Worm (Caenorhabditis elegans) whole organism, L2 larva: ENCODE data around the gene C06A6.2.

Experiments
- C34F6.9 ChIP-seq: fragments of 150-350 bp; optimal IDR thresholded peaks from 2 replicates; lab custom pipeline; 2014; ENCODE audit warnings: missing biosample characterization, missing genetic modification characterization
- F13H6.1 ChIP-seq: sonication (generic microtip); optimal IDR thresholded peaks from 2 replicates; lab custom pipeline; 2016; ENCODE audit warnings: missing genetic modification characterization, missing compliant biosample characterization
- R02D3.7 ChIP-seq: fragments of 150-350 bp; optimal IDR thresholded peaks from 2 replicates; lab custom pipeline; 2014; ENCODE audit warnings: missing biosample characterization, missing genetic modification characterization
- Y55F3AM.14 ChIP-seq: fragments of 200-800 bp; sonication (Bioruptor generic); optimal IDR thresholded peaks from 2 replicates; lab custom pipeline; 2018; ENCODE audit warnings: mild to moderate bottlenecking, missing genetic modification characterization, missing compliant biosample characterization
- ZK546.5 ChIP-seq: sonication (generic microtip); optimal IDR thresholded peaks from 2 replicates; lab custom pipeline; 2017; ENCODE audit warnings: missing biosample characterization, missing genetic modification characterization
- alr-1 ChIP-seq: fragments of 150-350 bp; optimal IDR thresholded peaks from 2 replicates; lab custom pipeline; 2014; ENCODE audit warnings: missing biosample characterization, missing genetic modification characterization
- aly-2 ChIP-seq: fragments of 150-350 bp; optimal IDR thresholded peaks from 2 replicates; lab custom pipeline; 2014; ENCODE audit warnings: missing biosample characterization, missing genetic modification characterization
- blmp-1 ChIP-seq: sonication (generic microtip); optimal IDR thresholded peaks from 2 replicates; lab custom pipeline; 2017; ENCODE audit warnings: missing genetic modification characterization, mild to moderate bottlenecking, missing compliant biosample characterization, antibody characterized with exemption, moderate library complexity; ENCODE audit not compliant: insufficient read depth
- crh-2 ChIP-seq: sonication (generic microtip); optimal IDR thresholded peaks from 2 replicates; lab custom pipeline; 2017; ENCODE audit warnings: missing biosample characterization, missing genetic modification characterization
- dmd-4 ChIP-seq: sonication (generic microtip); optimal IDR thresholded peaks from 2 replicates; lab custom pipeline; 2017; ENCODE audit warnings: missing biosample characterization, missing genetic modification characterization
- elt-1 ChIP-seq: fragments of 150-350 bp; optimal IDR thresholded peaks from 2 replicates; lab custom pipeline; 2014; ENCODE audit warnings: missing biosample characterization, missing genetic modification characterization
- fos-1 ChIP-seq: fragments of 150-350 bp; optimal IDR thresholded peaks from 2 replicates; lab custom pipeline; 2014; ENCODE audit warnings: missing biosample characterization, missing genetic modification characterization
- gmeb-1 ChIP-seq: fragments of 150-350 bp; optimal IDR thresholded peaks from 2 replicates; lab custom pipeline; 2014; ENCODE audit warnings: missing biosample characterization, missing genetic modification characterization
- lin-11 ChIP-seq: fragments of 150-350 bp; sonication (generic microtip); optimal IDR thresholded peaks from 2 replicates; lab custom pipeline; 2014; ENCODE audit warnings: missing biosample characterization, missing genetic modification characterization, inconsistent platforms, mixed read lengths
- lin-13 ChIP-seq: fragments of 150-350 bp; optimal IDR thresholded peaks from 2 replicates; lab custom pipeline; 2014; ENCODE audit warnings: missing biosample characterization, missing genetic modification reagents, missing genetic modification characterization
- lsy-2 ChIP-seq, 2 experiments: fragments of 150-350 bp in 1 of 2; sonication (generic microtip) in 1 of 2; optimal IDR thresholded peaks; 2 replicates each; lab custom pipeline; 2014 to 2017; ENCODE audit warnings: missing biosample characterization in 2 of 2, missing genetic modification characterization in 2 of 2
- mab-5 ChIP-seq: fragments of 150-350 bp; optimal IDR thresholded peaks from 2 replicates; lab custom pipeline; 2014; ENCODE audit warnings: missing biosample characterization, missing genetic modification characterization
- mbf-1 ChIP-seq: sonication (generic microtip); optimal IDR thresholded peaks from 2 replicates; lab custom pipeline; 2017; ENCODE audit warnings: missing biosample characterization, missing genetic modification characterization
- mdl-1 ChIP-seq, 2 experiments: fragments of 150-350 bp in 1 of 2; sonication (generic microtip) in 1 of 2; optimal IDR thresholded peaks; 2 replicates each; lab custom pipeline; 2017; ENCODE audit warnings: missing biosample characterization in 2 of 2, missing genetic modification characterization in 2 of 2
- nhr-10 ChIP-seq: sonication (generic microtip); optimal IDR thresholded peaks from 2 replicates; lab custom pipeline; 2017; ENCODE audit warnings: missing biosample characterization, missing genetic modification characterization
- nhr-11 ChIP-seq: fragments of 150-350 bp; optimal IDR thresholded peaks from 2 replicates; lab custom pipeline; 2014; ENCODE audit warnings: missing biosample characterization, missing genetic modification characterization
- nhr-12 ChIP-seq: fragments of 150-350 bp; optimal IDR thresholded peaks from 2 replicates; lab custom pipeline; 2014; ENCODE audit warnings: missing biosample characterization, missing genetic modification characterization
- nhr-129 ChIP-seq: fragments of 150-350 bp; optimal IDR thresholded peaks from 2 replicates; lab custom pipeline; 2014; ENCODE audit warnings: missing biosample characterization, missing genetic modification characterization
- nhr-23 ChIP-seq: fragments of 150-350 bp; optimal IDR thresholded peaks from 2 replicates; lab custom pipeline; 2014; ENCODE audit warnings: missing biosample characterization, missing genetic modification reagents, missing genetic modification characterization
- nhr-237 ChIP-seq: fragments of 150-350 bp; optimal IDR thresholded peaks from 2 replicates; lab custom pipeline; 2014; ENCODE audit warnings: missing biosample characterization, missing genetic modification characterization
- nhr-25 ChIP-seq: fragments of 150-350 bp; sonication (generic microtip); optimal IDR thresholded peaks from 3 replicates; lab custom pipeline; 2014; ENCODE audit warnings: missing biosample characterization, missing genetic modification characterization
- nhr-6 ChIP-seq: fragments of 150-350 bp; optimal IDR thresholded peaks from 2 replicates; lab custom pipeline; 2014; ENCODE audit warnings: missing biosample characterization, missing genetic modification characterization
- nhr-77 ChIP-seq: fragments of 150-350 bp; optimal IDR thresholded peaks from 2 replicates; lab custom pipeline; 2014; ENCODE audit warnings: missing biosample characterization, missing genetic modification characterization
- peb-1 ChIP-seq: fragments of 150-350 bp; optimal IDR thresholded peaks from 2 replicates; lab custom pipeline; 2014; ENCODE audit warnings: missing biosample characterization, missing genetic modification characterization
- skn-1 ChIP-seq: sonication (generic microtip); optimal IDR thresholded peaks from 2 replicates; lab custom pipeline; 2017; ENCODE audit warnings: missing biosample characterization, missing genetic modification characterization
- sma-3 ChIP-seq: sonication (generic microtip); optimal IDR thresholded peaks from 2 replicates; lab custom pipeline; 2016; ENCODE audit warnings: missing genetic modification reagents, missing genetic modification characterization, missing compliant biosample characterization
- sma-9 ChIP-seq, 2 experiments: fragments of 150-350 bp in 1 of 2; sonication (generic microtip) in 1 of 2; optimal IDR thresholded peaks; 2 replicates each; lab custom pipeline; 2014 to 2016; ENCODE audit warnings: missing genetic modification characterization in 2 of 2, mild to moderate bottlenecking in 1 of 2, missing biosample characterization in 1 of 2, missing compliant biosample characterization in 1 of 2, missing genetic modification reagents in 1 of 2, moderate library complexity in 1 of 2
- snpc-4 ChIP-seq: fragments of 150-350 bp; optimal IDR thresholded peaks from 2 replicates; lab custom pipeline; 2014; ENCODE audit warnings: missing biosample characterization, missing genetic modification characterization
- unc-55 ChIP-seq: fragments of 150-350 bp; sonication (generic microtip); optimal IDR thresholded peaks from 3 replicates; lab custom pipeline; 2014; ENCODE audit warnings: missing biosample characterization, missing genetic modification reagents, missing genetic modification characterization
- unc-62 ChIP-seq: fragments of 150-350 bp; optimal IDR thresholded peaks from 2 replicates; lab custom pipeline; 2014; ENCODE audit warnings: missing biosample characterization, missing genetic modification reagents, missing genetic modification characterization
- zag-1 ChIP-seq: fragments of 150-350 bp; optimal IDR thresholded peaks from 2 replicates; lab custom pipeline; 2014; ENCODE audit warnings: missing biosample characterization, missing genetic modification characterization
- ztf-11 ChIP-seq: sonication (generic microtip); optimal IDR thresholded peaks from 2 replicates; lab custom pipeline; 2017; ENCODE audit warnings: missing biosample characterization, missing genetic modification characterization
- ztf-4 ChIP-seq: fragments of 150-350 bp; optimal IDR thresholded peaks from 2 replicates; lab custom pipeline; 2014; ENCODE audit warnings: missing biosample characterization, missing genetic modification characterization

C06A6.2 gene

DNA sequence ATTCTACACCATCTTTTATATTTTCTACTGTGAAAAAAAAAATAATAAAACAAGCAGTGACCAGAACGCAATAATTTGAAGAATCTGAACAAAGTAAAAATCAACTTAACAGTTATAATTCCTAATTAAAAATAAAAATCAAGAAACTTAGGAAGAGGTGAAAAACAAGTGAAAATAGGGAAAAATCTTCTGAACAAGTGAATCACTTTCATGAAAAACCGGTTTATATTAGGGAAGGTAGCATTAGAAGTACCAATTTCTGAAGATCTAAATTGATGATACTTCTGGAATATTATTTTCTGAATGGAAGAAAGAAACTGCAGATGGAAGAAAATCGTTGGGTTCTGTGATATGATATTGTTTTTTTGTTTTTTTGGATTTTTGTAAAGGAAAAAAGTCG is 9.9 kb upstream of the C06A6.2 start:
- TF ChIP-seq blmp-1 (tag; lab: Kevin White, UChicago) (peak; percentile 72), Y55F3AM.14 (no peak), nhr-25 (peak; percentile 28)

DNA sequence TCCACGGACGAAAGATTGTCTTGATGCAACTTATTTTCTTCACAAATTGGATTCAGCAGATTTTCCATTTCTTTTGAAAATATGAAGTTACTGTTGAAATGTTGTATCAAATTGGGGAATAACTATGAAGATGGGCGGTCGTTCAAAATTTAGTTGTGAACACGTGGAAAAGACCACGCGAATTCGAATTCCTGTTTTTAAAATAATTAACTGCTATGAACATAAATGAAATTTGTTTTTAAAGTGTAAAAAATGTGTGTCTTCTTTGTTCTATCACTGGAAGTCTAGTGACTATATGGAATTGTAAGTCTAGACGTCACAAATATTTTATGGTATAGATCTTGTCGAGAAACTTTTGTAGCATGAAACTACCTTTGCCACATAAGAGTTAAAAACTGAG is 8.0 kb upstream of the C06A6.2 start, which contains the start of gene C06A6.7:
C06A6.7 (minus strand) TSS at position 101 of the 400 bp plus-strand sequence.
- TF ChIP-seq skn-1 (tag; lab: Kevin White, UChicago): no peak
- TF ChIP-seq nhr-77 (tag; lab: Kevin White, UChicago): no peak
- TF ChIP-seq nhr-6 (tag; lab: Kevin White, UChicago): no peak
- TF ChIP-seq blmp-1 (tag; lab: Kevin White, UChicago): no peak
- TF ChIP-seq ztf-11 (tag; lab: Kevin White, UChicago): no peak
- TF ChIP-seq fos-1 (tag; lab: Kevin White, UChicago): no peak
- no peak for TF ChIP-seq lsy-2 (tag; optimal IDR thresholded peaks at IDR 0.05; lab: Kevin White, UChicago)
- TF ChIP-seq F13H6.1 (tag; lab: Kevin White, UChicago): no peak
- TF ChIP-seq nhr-12: no peak
- no peak for TF ChIP-seq R02D3.7 (tag; lab: Kevin White, UChicago)
- no peak for TF ChIP-seq mab-5
- TF ChIP-seq, all 48 proteins: peak for 0

DNA sequence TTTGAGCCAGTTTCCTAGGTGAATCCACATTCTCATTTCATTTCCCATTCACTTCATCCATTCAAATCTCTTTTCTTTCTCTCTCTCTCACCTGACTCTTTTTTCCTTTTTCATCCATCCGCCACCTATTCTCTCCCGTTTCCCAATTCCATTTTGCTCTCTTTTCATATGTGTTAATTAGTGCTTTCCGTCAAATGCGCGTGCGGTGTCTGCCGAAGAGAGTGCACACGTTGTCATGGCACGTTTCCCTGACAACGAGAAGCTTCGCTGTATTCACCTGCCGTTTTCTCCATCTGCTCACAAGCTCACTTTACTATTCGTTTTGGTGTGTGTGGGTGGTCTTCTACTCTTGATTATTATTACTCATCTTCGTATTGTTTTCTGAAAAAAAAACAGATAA is 6.5 kb upstream of the C06A6.2 start:
- TF ChIP-seq alr-1 (no peak), lin-11 (tag; lab: Kevin White, UChicago) (peak; percentile 57)

DNA sequence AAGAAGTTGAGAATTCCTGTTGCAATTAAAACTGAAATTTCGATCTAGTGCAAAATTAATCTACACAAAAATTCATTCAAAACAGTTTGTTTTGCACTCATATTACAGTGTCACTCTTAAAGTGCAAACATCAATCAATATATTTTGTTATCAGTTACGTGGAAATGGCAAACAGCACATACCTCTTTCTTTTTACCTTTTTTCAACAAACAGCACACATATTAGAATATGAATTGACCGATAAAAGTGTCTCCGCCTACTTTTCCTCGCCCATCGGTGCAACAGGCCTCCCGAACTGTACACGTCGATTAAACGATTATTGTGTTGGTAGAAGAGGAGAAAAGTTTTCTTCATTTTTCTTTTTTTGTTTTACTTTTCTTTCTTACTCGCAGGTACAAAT is 5.2 kb upstream of the C06A6.2 start:
- TF ChIP-seq sma-9 (GFP tag; optimal IDR thresholded peaks at IDR 0.05; lab: Kevin White, UChicago) (peak; percentile 25), sma-9 (tag; optimal IDR thresholded peaks at IDR 0.05; lab: Kevin White, UChicago) (no peak), crh-2 (tag; lab: Kevin White, UChicago) (peak; percentile 76), lin-13 (GFP tag; lab: Kevin White, UChicago) (no peak), dmd-4 (tag; lab: Kevin White, UChicago) (no peak), ztf-11 (tag; lab: Kevin White, UChicago) (no peak), zag-1 (no peak), fos-1 (tag; lab: Kevin White, UChicago) (peak; percentile 77)

DNA sequence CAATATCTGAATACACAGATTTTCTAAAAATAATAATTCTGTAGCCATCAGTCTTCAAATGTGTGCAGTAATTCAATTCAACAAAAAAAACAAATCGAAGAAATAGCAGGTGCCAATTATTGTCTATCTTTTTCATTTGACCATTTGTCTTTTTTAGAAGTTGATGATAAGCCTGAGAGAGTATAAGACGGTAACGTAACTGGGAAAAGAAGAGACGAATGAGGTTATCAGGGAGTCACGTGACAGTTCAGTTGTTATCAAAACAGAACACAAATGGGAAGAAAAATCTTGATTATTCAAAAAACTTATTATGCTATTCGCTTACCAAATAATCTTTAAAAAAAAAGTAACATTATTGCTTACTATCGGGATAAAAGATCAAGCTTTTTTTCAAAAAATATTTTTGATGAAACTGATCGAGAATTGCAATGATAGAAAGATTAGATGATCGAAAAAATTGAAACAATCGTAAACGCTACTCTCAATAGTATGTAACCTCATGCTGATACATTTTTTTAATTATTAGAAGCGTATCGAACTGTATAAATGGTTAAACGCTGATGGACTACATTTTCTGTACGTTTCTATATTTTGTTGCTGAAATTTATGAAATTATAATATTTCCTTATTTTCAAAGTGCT is 2.0 kb upstream of the C06A6.2 start:
- TF ChIP-seq nhr-129 (tag; lab: Kevin White, UChicago): no peak
- no peak for TF ChIP-seq zag-1
- peak in 1 of 2 experiments; percentile 30 for TF ChIP-seq lsy-2 (tag; optimal IDR thresholded peaks at IDR 0.05; lab: Kevin White, UChicago)
- peak; percentile 39 for TF ChIP-seq gmeb-1 (tag; lab: Kevin White, UChicago)
- TF ChIP-seq peb-1 (tag; lab: Kevin White, UChicago): no peak
- TF ChIP-seq F13H6.1 (tag; lab: Kevin White, UChicago): peak; percentile 38
- peak; percentile 37 for TF ChIP-seq sma-9 (GFP tag; optimal IDR thresholded peaks at IDR 0.05; lab: Kevin White, UChicago)
- TF ChIP-seq sma-9 (tag; optimal IDR thresholded peaks at IDR 0.05; lab: Kevin White, UChicago): no peak
- TF ChIP-seq nhr-77 (tag; lab: Kevin White, UChicago): no peak
- TF ChIP-seq crh-2 (tag; lab: Kevin White, UChicago): peak; percentile 72
- TF ChIP-seq fos-1 (tag; lab: Kevin White, UChicago): peak; percentile 67
- TF ChIP-seq, all 48 proteins: peak for 6

DNA sequence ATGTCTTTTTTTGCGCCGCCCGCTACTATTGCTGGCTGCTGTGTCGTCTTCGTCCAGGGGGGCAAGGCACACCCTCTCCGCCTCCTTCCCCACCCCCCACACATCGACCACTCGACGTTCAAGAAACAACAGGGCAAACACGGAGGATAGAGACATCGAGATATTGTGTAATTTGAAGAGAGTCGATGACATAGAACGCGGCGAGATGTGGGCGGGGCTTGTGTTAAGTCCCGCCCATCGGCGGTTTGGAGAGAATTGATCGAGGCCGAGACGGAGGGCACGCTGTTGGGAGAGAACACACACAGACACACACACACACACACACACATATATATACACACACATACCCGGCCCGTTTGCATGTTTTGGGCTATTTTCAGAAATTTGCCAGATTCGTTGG is 837 bp upstream of the C06A6.2 start:
- TF ChIP-seq blmp-1 (tag; lab: Kevin White, UChicago) (peak; percentile 46), R02D3.7 (tag; lab: Kevin White, UChicago) (no peak), alr-1 (no peak), nhr-11 (tag; lab: Kevin White, UChicago) (no peak), nhr-77 (tag; lab: Kevin White, UChicago) (no peak), unc-62 (GFP tag; lab: Kevin White, UChicago) (no peak), nhr-12 (no peak), dmd-4 (tag; lab: Kevin White, UChicago) (no peak), ztf-11 (tag; lab: Kevin White, UChicago) (no peak), mbf-1 (tag; lab: Kevin White, UChicago) (no peak), nhr-10 (tag; lab: Kevin White, UChicago) (no peak), ztf-4 (peak; percentile 17), aly-2 (tag; lab: Kevin White, UChicago) (no peak), lin-11 (tag; lab: Kevin White, UChicago) (peak; percentile 29), nhr-23 (tag; lab: Kevin White, UChicago) (peak; percentile 6), sma-3 (GFP tag; lab: Kevin White, UChicago) (peak; percentile 74), lsy-2 (tag; optimal IDR thresholded peaks at IDR 0.05; lab: Kevin White, UChicago) (peak; percentile 34 to 65), C34F6.9 (peak; percentile 85), nhr-25 (peak; percentile 80), snpc-4 (no peak), elt-1 (tag; lab: Kevin White, UChicago) (no peak), ZK546.5 (no peak), skn-1 (tag; lab: Kevin White, UChicago) (no peak), mdl-1 (tag; optimal IDR thresholded peaks at IDR 0.05; lab: Kevin White, UChicago) (peak in 1 of 2 experiments; percentile 65), peb-1 (tag; lab: Kevin White, UChicago) (no peak), F13H6.1 (tag; lab: Kevin White, UChicago) (peak; percentile 91), unc-55 (GFP tag; lab: Kevin White, UChicago) (peak; percentile 21), fos-1 (tag; lab: Kevin White, UChicago) (peak; percentile 66), zag-1 (peak; percentile 84), nhr-237 (tag; lab: Kevin White, UChicago) (no peak)
